Worm (Caenorhabditis elegans) whole organism, late embryonic: ENCODE data around the gene cdc-25.3.

Source experiments
- C08G9.2 ChIP-seq: sonication (generic microtip); optimal IDR thresholded peaks from 2 replicates; lab custom pipeline; 2016; ENCODE audit warnings: mild to moderate bottlenecking, missing genetic modification characterization, moderate library complexity, missing compliant biosample characterization
- ama-1 ChIP-seq: fragments of 150-350 bp; optimal IDR thresholded peaks from 2 replicates; lab custom pipeline; 2014
- ceh-14 ChIP-seq: sonication (generic microtip); optimal IDR thresholded peaks from 2 replicates; lab custom pipeline; 2016; ENCODE audit warnings: missing genotype, missing genetic modification characterization, missing compliant biosample characterization
- elt-2 ChIP-seq: sonication (generic microtip); optimal IDR thresholded peaks from 2 replicates; lab custom pipeline; 2016; ENCODE audit warnings: missing genetic modification reagents, missing genetic modification characterization, missing compliant biosample characterization
- lim-6 ChIP-seq: sonication (generic microtip); optimal IDR thresholded peaks from 2 replicates; lab custom pipeline; 2016; ENCODE audit warnings: missing genetic modification characterization, missing compliant biosample characterization
- lin-11 ChIP-seq: fragments of 200-800 bp; sonication (Bioruptor generic); optimal IDR thresholded peaks from 2 replicates; lab custom pipeline; 2018; ENCODE audit warnings: mild to moderate bottlenecking, missing genetic modification characterization, missing compliant biosample characterization
- nhr-11 ChIP-seq: fragments of 150-350 bp; optimal IDR thresholded peaks from 2 replicates; lab custom pipeline; 2014; ENCODE audit warnings: missing biosample characterization, missing genetic modification characterization
- pha-4 ChIP-seq: fragments of 150-350 bp; optimal IDR thresholded peaks from 2 replicates; lab custom pipeline; 2018; ENCODE audit warnings: missing biosample characterization, missing genetic modification reagents, missing genetic modification characterization
- pros-1 ChIP-seq: fragments of 150-350 bp; optimal IDR thresholded peaks from 2 replicates; lab custom pipeline; 2014; ENCODE audit warnings: missing biosample characterization, missing genetic modification reagents, missing genetic modification characterization
- unc-55 ChIP-seq: sonication (generic microtip); optimal IDR thresholded peaks from 2 replicates; lab custom pipeline; 2017; ENCODE audit warnings: missing biosample characterization, missing genetic modification reagents, missing genetic modification characterization

- no peak for TF ChIP-seq pha-4
- TF ChIP-seq C08G9.2 (tag; lab: Kevin White, UChicago) = no peak
- no peak for TF ChIP-seq ama-1 (lab: Kevin White, UChicago)
- no peak for TF ChIP-seq elt-2 (tag; lab: Kevin White, UChicago)
- no peak for TF ChIP-seq unc-55 (GFP tag; lab: Kevin White, UChicago)
- TF ChIP-seq lim-6 (tag; lab: Kevin White, UChicago) = no peak
- no peak for TF ChIP-seq pros-1 (tag; lab: Kevin White, UChicago)
- TF ChIP-seq nhr-11 (tag; lab: Kevin White, UChicago) = no peak
- no peak for TF ChIP-seq ceh-14
- TF ChIP-seq lin-11 (tag; lab: Kevin White, UChicago) = no peak
Observed at ce11 chrIII:8955536-8955935, 37.8 kb upstream of the cdc-25.3 start.
